Fruit fly (Drosophila melanogaster) whole organism, embryonic: ENCODE data around the gene CG44008.

Source experiments
- Aef1 ChIP-seq: fragments of 200-800 bp; sonication (Bioruptor generic); IDR thresholded peaks from 3 replicates; pipeline ENCODE4 v1.3.6; 2022; ENCODE audit warnings: missing biosample characterization, missing genetic modification characterization
- CG12071 ChIP-seq: fragments of 200-800 bp; sonication (Bioruptor generic); optimal IDR thresholded peaks from 3 replicates; lab custom pipeline; 2018; ENCODE audit warnings: missing biosample characterization, mild to moderate bottlenecking, missing genetic modification characterization
- CG12744 ChIP-seq: fragments of 200-800 bp; sonication (Bioruptor generic); optimal IDR thresholded peaks from 2 replicates; lab custom pipeline; 2016; ENCODE audit warnings: missing biosample characterization, missing genetic modification characterization
- CG12769 ChIP-seq: fragments of 200-800 bp; sonication (Bioruptor generic); optimal IDR thresholded peaks from 2 replicates; lab custom pipeline; 2019; ENCODE audit warnings: missing biosample characterization, mild to moderate bottlenecking, missing genetic modification characterization, moderate library complexity
- CG13287 ChIP-seq: fragments of 200-800 bp; sonication (Bioruptor generic); IDR thresholded peaks from 2 replicates; pipeline ENCODE4 v1.3.6; 2022; ENCODE audit warnings: missing biosample characterization, missing genetic modification characterization; ENCODE audit not compliant: partially characterized antibody
- CG15601 ChIP-seq: fragments of 200-800 bp; sonication (Bioruptor generic); optimal IDR thresholded peaks from 3 replicates; lab custom pipeline; 2019; ENCODE audit warnings: missing biosample characterization, mild to moderate bottlenecking, missing genetic modification characterization, moderate library complexity
- CG1647 ChIP-seq: fragments of 200-800 bp; sonication (Bioruptor generic); optimal IDR thresholded peaks from 3 replicates; lab custom pipeline; 2016; ENCODE audit warnings: missing biosample characterization, missing genetic modification characterization
- CG17328 ChIP-seq: fragments of 200-800 bp; sonication (Bioruptor generic); IDR thresholded peaks from 2 replicates; pipeline ENCODE4 v1.3.6; 2022; ENCODE audit warnings: missing biosample characterization, missing genetic modification characterization
- CG17385 ChIP-seq: fragments of 200-800 bp; sonication (Bioruptor generic); optimal IDR thresholded peaks from 3 replicates; lab custom pipeline; 2018; ENCODE audit warnings: missing biosample characterization, mild to moderate bottlenecking, missing genetic modification characterization
- CG1832 ChIP-seq: fragments of 200-800 bp; sonication (Bioruptor generic); optimal IDR thresholded peaks from 2 replicates; lab custom pipeline; 2017; ENCODE audit warnings: missing biosample characterization, mild to moderate bottlenecking, missing genetic modification characterization, inconsistent platforms
- CG2116 ChIP-seq: fragments of 200-800 bp; sonication (Bioruptor generic); optimal IDR thresholded peaks from 3 replicates; lab custom pipeline; 2018; ENCODE audit warnings: missing biosample characterization, mild to moderate bottlenecking, missing genetic modification characterization
- CG2120 ChIP-seq: fragments of 200-800 bp; sonication (Bioruptor generic); optimal IDR thresholded peaks from 3 replicates; lab custom pipeline; 2016; ENCODE audit warnings: missing biosample characterization, missing genetic modification characterization
- CG32772 ChIP-seq: fragments of 200-800 bp; sonication (Bioruptor generic); IDR thresholded peaks from 2 replicates; pipeline ENCODE4 v1.3.6; 2022; ENCODE audit warnings: missing biosample characterization, missing genetic modification characterization
- CG34376 ChIP-seq: fragments of 200-800 bp; sonication (Bioruptor generic); optimal IDR thresholded peaks from 2 replicates; lab custom pipeline; 2018; ENCODE audit warnings: missing biosample characterization, mild to moderate bottlenecking, missing genetic modification characterization
- CG5245 ChIP-seq: fragments of 200-800 bp; sonication (Bioruptor generic); optimal IDR thresholded peaks from 3 replicates; lab custom pipeline; 2016; ENCODE audit warnings: missing biosample characterization, missing genetic modification characterization
- CG6813 ChIP-seq: fragments of 200-800 bp; sonication (Bioruptor generic); optimal IDR thresholded peaks from 2 replicates; lab custom pipeline; 2017; ENCODE audit warnings: missing biosample characterization, missing genetic modification characterization, mild to moderate bottlenecking, moderate library complexity, missing genetic modification reagents
- CG7987 ChIP-seq: fragments of 200-800 bp; sonication (Bioruptor generic); optimal IDR thresholded peaks from 2 replicates; lab custom pipeline; 2018; ENCODE audit warnings: missing biosample characterization, mild to moderate bottlenecking, missing genetic modification characterization, moderate library complexity
- CTCF ChIP-seq: fragments of 200-800 bp; sonication (Bioruptor generic); optimal IDR thresholded peaks from 2 replicates; lab custom pipeline; 2017; ENCODE audit warnings: missing biosample characterization, mild to moderate bottlenecking, missing genetic modification characterization, moderate library complexity
- Drgx ChIP-seq: fragments of 200-800 bp; sonication (Bioruptor generic); IDR thresholded peaks from 2 replicates; pipeline ENCODE4 v1.3.6; 2022; ENCODE audit warnings: missing biosample characterization, missing genetic modification characterization
- Eip74EF ChIP-seq, 2 experiments: fragments of 200-800 bp in 1 of 2; fragments of >200 bp in 1 of 2; sonication (Bioruptor generic) in 1 of 2; optimal IDR thresholded peaks; 2 replicates each; lab custom pipeline; 2017 to 2019; ENCODE audit warnings: missing biosample characterization in 2 of 2, missing genetic modification characterization in 2 of 2, mild to moderate bottlenecking in 1 of 2, moderate library complexity in 1 of 2
- HmgZ ChIP-seq: fragments of 200-800 bp; sonication (Bioruptor generic); optimal IDR thresholded peaks from 2 replicates; lab custom pipeline; 2018; ENCODE audit warnings: missing biosample characterization, mild to moderate bottlenecking, missing genetic modification characterization
- Hr78 ChIP-seq, 2 experiments: fragments of 200-800 bp in 1 of 2; fragments of >200 bp in 1 of 2; sonication (Bioruptor generic) in 1 of 2; optimal IDR thresholded peaks; 2 replicates each; lab custom pipeline; 2017 to 2019; ENCODE audit warnings: missing biosample characterization in 2 of 2, missing genetic modification characterization in 2 of 2, mild to moderate bottlenecking in 1 of 2, moderate library complexity in 1 of 2
- Med ChIP-seq: fragments of 200-800 bp; sonication (Bioruptor generic); peaks from one replicate; lab custom pipeline; 2016; ENCODE audit warnings: missing biosample characterization, missing genetic modification characterization, mild to moderate bottlenecking, inconsistent platforms, moderate library complexity
- Nf-YB ChIP-seq: fragments of 200-800 bp; sonication (Bioruptor generic); optimal IDR thresholded peaks from 3 replicates; lab custom pipeline; 2019; ENCODE audit warnings: missing biosample characterization, mild to moderate bottlenecking, missing genetic modification characterization, moderate library complexity
- Oaz ChIP-seq: fragments of 200-800 bp; sonication (Bioruptor generic); IDR thresholded peaks from 2 replicates; pipeline ENCODE4 v1.3.6; 2022; ENCODE audit warnings: missing biosample characterization, missing genetic modification characterization
- Scr ChIP-seq: fragments of 200-800 bp; sonication (Bioruptor generic); IDR thresholded peaks from 2 replicates; pipeline ENCODE4 v1.3.6; 2022; ENCODE audit warnings: missing biosample characterization, missing genetic modification characterization; ENCODE audit not compliant: partially characterized antibody
- Sry-β ChIP-seq: fragments of 200-800 bp; sonication (Bioruptor generic); optimal IDR thresholded peaks from 2 replicates; lab custom pipeline; 2018; ENCODE audit warnings: missing biosample characterization, mild to moderate bottlenecking, missing genetic modification characterization, moderate library complexity
- Stat92E ChIP-seq, 3 experiments: fragments of >200 bp in 2 of 3; fragments of 200-800 bp in 1 of 3; sonication (Bioruptor generic) in 1 of 3; optimal IDR thresholded peaks; 2 replicates each; lab custom pipeline; 2017 to 2019; ENCODE audit warnings: missing biosample characterization in 3 of 3, missing genetic modification characterization in 3 of 3, mild to moderate bottlenecking in 1 of 3, moderate library complexity in 1 of 3
- Vsx1 ChIP-seq: fragments of 200-800 bp; sonication (Bioruptor generic); optimal IDR thresholded peaks from 2 replicates; lab custom pipeline; 2017; ENCODE audit warnings: missing biosample characterization, mild to moderate bottlenecking, missing genetic modification characterization, missing genetic modification reagents
- YL-1 ChIP-seq: fragments of 200-800 bp; sonication (Bioruptor generic); optimal IDR thresholded peaks from 3 replicates; lab custom pipeline; 2017; ENCODE audit warnings: missing biosample characterization, mild to moderate bottlenecking, missing genetic modification characterization
- ase ChIP-seq: fragments of 200-800 bp; sonication (Bioruptor generic); IDR thresholded peaks from 3 replicates; pipeline ENCODE4 v1.3.6; 2022; ENCODE audit warnings: missing biosample characterization, missing genetic modification characterization
- crc ChIP-seq: fragments of 200-800 bp; sonication (Bioruptor generic); optimal IDR thresholded peaks from 2 replicates; lab custom pipeline; 2016; ENCODE audit warnings: missing biosample characterization, missing genetic modification characterization
- crol ChIP-seq: fragments of 200-800 bp; sonication (Bioruptor generic); IDR thresholded peaks from 2 replicates; pipeline ENCODE4 v1.3.6; 2022; ENCODE audit warnings: missing biosample characterization, missing genetic modification characterization
- dpn ChIP-seq, 2 experiments: fragments of 200-800 bp; sonication (Bioruptor generic); optimal IDR thresholded peaks; 3 replicates each; lab custom pipeline; 2016; ENCODE audit warnings: missing biosample characterization in 2 of 2, missing genetic modification characterization in 2 of 2
- fd96Cb ChIP-seq: fragments of 200-800 bp; sonication (Bioruptor generic); optimal IDR thresholded peaks from 2 replicates; lab custom pipeline; 2018; ENCODE audit warnings: missing biosample characterization, mild to moderate bottlenecking, missing genetic modification characterization, moderate library complexity
- gro ChIP-seq: fragments of 200-800 bp; sonication (Bioruptor generic); optimal IDR thresholded peaks from 2 replicates; lab custom pipeline; 2016; ENCODE audit warnings: missing biosample characterization, missing genetic modification characterization
- her ChIP-seq: fragments of 200-800 bp; sonication (Bioruptor generic); optimal IDR thresholded peaks from 2 replicates; lab custom pipeline; 2016; ENCODE audit warnings: missing biosample characterization, missing genetic modification characterization
- jing ChIP-seq: fragments of 200-800 bp; sonication (Bioruptor generic); optimal IDR thresholded peaks from 2 replicates; lab custom pipeline; 2018; ENCODE audit warnings: missing biosample characterization, mild to moderate bottlenecking, missing genetic modification characterization
- lbe ChIP-seq: fragments of 200-800 bp; sonication (Bioruptor generic); optimal IDR thresholded peaks from 2 replicates; lab custom pipeline; 2016; ENCODE audit warnings: missing biosample characterization, mild to moderate bottlenecking, missing genetic modification characterization
- lilli ChIP-seq: fragments of 200-800 bp; sonication (Bioruptor generic); optimal IDR thresholded peaks from 3 replicates; lab custom pipeline; 2016; ENCODE audit warnings: missing biosample characterization, missing genetic modification characterization
- odd ChIP-seq: fragments of 200-800 bp; sonication (Bioruptor generic); optimal IDR thresholded peaks from 2 replicates; lab custom pipeline; 2017; ENCODE audit warnings: missing biosample characterization, mild to moderate bottlenecking, missing genetic modification characterization
- psq ChIP-seq: fragments of 200-800 bp; sonication (Bioruptor generic); optimal IDR thresholded peaks from 2 replicates; lab custom pipeline; 2017; ENCODE audit warnings: missing biosample characterization, missing genetic modification characterization
- tgo ChIP-seq: fragments of 200-800 bp; sonication (Bioruptor generic); IDR thresholded peaks from 3 replicates; pipeline ENCODE4 v1.3.6; 2022; ENCODE audit warnings: missing biosample characterization, missing genetic modification characterization
- tll ChIP-seq, 2 experiments: fragments of 200-800 bp in 1 of 2; fragments of >200 bp in 1 of 2; sonication (Bioruptor generic) in 1 of 2; optimal IDR thresholded peaks; 2 replicates each; lab custom pipeline; 2017 to 2019; ENCODE audit warnings: missing biosample characterization in 2 of 2, missing genetic modification characterization in 2 of 2, mild to moderate bottlenecking in 1 of 2, moderate library complexity in 1 of 2
- tup ChIP-seq: fragments of 200-800 bp; sonication (Bioruptor generic); optimal IDR thresholded peaks from 2 replicates; lab custom pipeline; 2016; ENCODE audit warnings: missing biosample characterization, mild to moderate bottlenecking, missing genetic modification characterization, moderate library complexity
- wdn ChIP-seq: fragments of 200-800 bp; sonication (Bioruptor generic); IDR thresholded peaks from 2 replicates; pipeline ENCODE4 v1.3.6; 2022; ENCODE audit warnings: missing biosample characterization, missing genetic modification characterization
- zen2 ChIP-seq: fragments of 200-800 bp; sonication (Bioruptor generic); IDR thresholded peaks from 3 replicates; pipeline ENCODE4 v1.3.6; 2022; ENCODE audit warnings: missing biosample characterization, missing genetic modification characterization; ENCODE audit not compliant: partially characterized antibody

CG44008 gene

DNA sequence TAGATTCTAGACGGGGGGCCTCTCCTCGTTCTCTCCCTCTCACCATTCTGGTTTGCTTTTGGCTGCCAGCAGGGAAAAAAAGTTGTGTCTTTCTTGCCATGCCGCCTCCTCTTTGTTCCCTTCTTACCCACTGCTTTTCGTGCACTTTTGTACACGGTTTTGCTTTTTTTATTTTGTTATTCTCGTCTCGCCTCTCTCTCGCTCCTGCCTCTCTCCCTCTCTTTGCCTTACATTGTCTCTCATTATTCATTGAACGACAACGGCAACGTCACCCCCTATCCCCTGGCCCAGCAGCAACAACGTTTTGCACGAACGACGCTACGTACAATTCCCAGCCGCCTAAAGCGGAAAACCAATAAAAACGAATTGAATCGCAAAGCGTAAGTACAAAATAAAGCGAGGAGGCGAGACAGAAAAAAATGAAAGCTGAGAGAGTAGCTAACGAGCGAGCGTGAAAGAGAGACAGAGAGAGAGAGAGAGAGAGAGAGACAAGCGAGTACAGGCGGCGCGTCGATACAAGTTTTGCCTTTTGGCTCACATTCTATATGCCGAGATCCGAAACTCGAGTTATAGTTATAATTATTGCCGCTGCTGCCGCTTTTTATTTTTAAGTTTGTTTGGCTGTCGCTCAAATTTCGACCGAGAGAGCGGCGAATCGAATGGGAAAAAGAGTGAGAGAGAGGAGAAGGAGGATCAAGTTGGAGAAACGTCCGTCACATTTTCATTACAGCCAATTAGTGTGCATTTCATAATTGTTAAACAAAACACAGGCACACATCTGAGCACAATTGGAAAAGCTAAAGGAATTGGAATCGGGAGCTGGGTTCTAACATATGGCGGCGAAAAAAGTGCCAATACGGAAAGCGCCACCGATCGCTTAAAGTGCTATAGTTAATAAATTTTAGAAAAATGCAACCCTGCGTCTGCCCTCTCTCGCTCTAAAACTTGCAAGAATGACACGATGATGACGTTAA, 35.3 kb downstream of the CG44008 start (continued):
- TF ChIP-seq CG32772 (GFP tag; lab: Robert Waterston, UW), result peak; percentile 52
- no peak for TF ChIP-seq CG5245 (GFP tag; lab: Kevin White, UChicago)
- TF ChIP-seq CG6813 (GFP tag; lab: Kevin White, UChicago), result peak; percentile 16
- peak; percentile 23 for TF ChIP-seq CG34376 (GFP tag; lab: Kevin White, UChicago)
- peak; percentile 73 for TF ChIP-seq gro (GFP tag; lab: Kevin White, UChicago)
- TF ChIP-seq CG12071, result peak; percentile 34
- TF ChIP-seq Stat92E (GFP tag; optimal IDR thresholded peaks at IDR 0.05; lab: Kevin White, UChicago), result peak in 1 of 3 experiments; percentile 28
- TF ChIP-seq tgo, result no peak
- TF ChIP-seq Drgx, result peak; percentile 87
- TF ChIP-seq fd96Cb (tag; lab: Kevin White, UChicago), result no peak
- TF ChIP-seq lbe (GFP tag; lab: Kevin White, UChicago), result peak; percentile 56
- TF ChIP-seq Oaz (GFP tag; lab: Robert Waterston, UW), result no peak
- TF ChIP-seq CG2120 (GFP tag; lab: Kevin White, UChicago), result peak; percentile 3
- TF ChIP-seq CG15601 (tag; lab: Kevin White, UChicago), result peak; percentile 40
- peak; percentile 70 for TF ChIP-seq CTCF (GFP tag; lab: Kevin White, UChicago)
- TF ChIP-seq Scr (GFP tag; lab: Robert Waterston, UW), result peak; percentile 17
- 0 out of 2 replicates have a peak, but pooled peaks have one; percentile 8 for TF ChIP-seq wdn (GFP tag; lab: Robert Waterston, UW)
- TF ChIP-seq tll (GFP tag; optimal IDR thresholded peaks at IDR 0.05; lab: Kevin White, UChicago), result no peak
- peak; percentile 88 for TF ChIP-seq CG1832 (GFP tag; lab: Kevin White, UChicago)
- TF ChIP-seq jing (GFP tag; lab: Kevin White, UChicago), result no peak
- peak; percentile 1 for TF ChIP-seq YL-1
- TF ChIP-seq dpn (GFP tag; optimal IDR thresholded peaks at IDR 0.05; lab: Kevin White, UChicago), result peak in 1 of 2 experiments; percentile 7
- TF ChIP-seq CG2116, result peak; percentile 90
- TF ChIP-seq CG13287 (GFP tag; lab: Robert Waterston, UW), result peak; percentile 23; the same call in 1 of the 2 replicates
- TF ChIP-seq odd (GFP tag; lab: Kevin White, UChicago), result peak; percentile 22
- no peak for TF ChIP-seq CG1647 (GFP tag; lab: Kevin White, UChicago)
- peak; percentile 50 for TF ChIP-seq Sry-β (GFP tag; lab: Kevin White, UChicago)
- peak; percentile 35 for TF ChIP-seq CG17385
- TF ChIP-seq zen2 (GFP tag; lab: Robert Waterston, UW), result peak; percentile 50; the same call in 2 of the 3 replicates
- TF ChIP-seq Hr78 (GFP tag; optimal IDR thresholded peaks at IDR 0.05; lab: Kevin White, UChicago), result no peak
- peak; percentile 87 for TF ChIP-seq Med (GFP tag; lab: Kevin White, UChicago)
- TF ChIP-seq CG17328 (GFP tag; lab: Robert Waterston, UW), result no peak
- TF ChIP-seq CG7987 (GFP tag; lab: Kevin White, UChicago), result peak; percentile 35
- peak; percentile 13 for TF ChIP-seq CG12744 (GFP tag; lab: Kevin White, UChicago)
- TF ChIP-seq HmgZ (tag; lab: Kevin White, UChicago), result peak; percentile 81
- peak; percentile 72 for TF ChIP-seq CG12769
- TF ChIP-seq lilli (GFP tag; lab: Kevin White, UChicago), result no peak
- peak; percentile 61; the same call in 2 of the 3 replicates for TF ChIP-seq Aef1 (GFP tag; lab: Robert Waterston, UW)
- TF ChIP-seq Vsx1, result peak; percentile 70
- no peak for TF ChIP-seq tup
- TF ChIP-seq her, result no peak
- TF ChIP-seq Nf-YB, result peak; percentile 89
- no peak for TF ChIP-seq ase (GFP tag; lab: Robert Waterston, UW)
- TF ChIP-seq crc (GFP tag; lab: Kevin White, UChicago), result no peak
- peak in 1 of 2 experiments; percentile 16 for TF ChIP-seq Eip74EF (GFP tag; optimal IDR thresholded peaks at IDR 0.05; lab: Kevin White, UChicago)
- peak; percentile 100 for TF ChIP-seq crol (GFP tag; lab: Robert Waterston, UW)
- peak; percentile 98 for TF ChIP-seq psq
